Fruit fly (Drosophila melanogaster): Measurements from ENCODE around the gene CG5746.

CG5746 gene

DNA sequence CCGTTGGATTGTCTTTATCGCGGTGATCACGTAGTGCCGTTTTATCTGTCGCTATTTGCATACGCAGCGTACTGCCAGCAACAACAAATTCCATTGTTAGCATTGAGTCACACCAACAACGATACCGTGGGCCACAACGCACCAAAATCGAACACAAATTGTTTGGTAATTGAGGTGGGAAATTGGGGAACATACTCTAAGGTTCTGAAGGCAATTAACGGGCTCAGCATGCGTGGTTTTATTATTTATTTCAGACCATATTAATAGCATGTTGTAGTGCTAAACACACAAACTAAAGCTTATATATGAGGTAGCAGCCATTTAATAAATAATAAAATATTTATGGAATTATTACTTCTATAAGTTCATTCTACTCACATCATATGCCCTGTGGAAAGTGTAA, 50.1 kb downstream of the CG5746 start (continued):
- TF ChIP-seq Hr4 (GFP tag; optimal IDR thresholded peaks at IDR 0.05) (peak; percentile 14), Ets96B (tag; optimal IDR thresholded peaks at IDR 0.05) (peak; percentile 24), svp (GFP tag) (no peak), CG6808 (GFP tag; optimal IDR thresholded peaks at IDR 0.05) (peak; percentile 31), CG6854 (GFP tag; optimal IDR thresholded peaks at IDR 0.05) (no peak), Sox15 (GFP tag; optimal IDR thresholded peaks at IDR 0.05) (no peak), fd85E (GFP tag; optimal IDR thresholded peaks at IDR 0.05) (no peak), CG3919 (GFP tag; optimal IDR thresholded peaks at IDR 0.05) (peak; percentile 39), Eip78C (GFP tag) (peak; percentile 84), CG15336 (GFP tag; IDR thresholded peaks at IDR 0.05) (no peak), CG32006 (GFP tag; optimal IDR thresholded peaks at IDR 0.05) (peak; percentile 44), CG6163 (GFP tag; IDR thresholded peaks at IDR 0.05) (no peak; the same call in 2 of the 3 replicates), CG11902 (GFP tag; optimal IDR thresholded peaks at IDR 0.05) (no peak), achi (GFP tag; optimal IDR thresholded peaks at IDR 0.05) (peak; percentile 45), Hr39 (GFP tag; optimal IDR thresholded peaks at IDR 0.05) (peak; percentile 39), dsx (GFP tag; optimal IDR thresholded peaks at IDR 0.05; ENCODE audit: poor library complexity, severe bottlenecking) (no peak), fd59A (GFP tag; optimal IDR thresholded peaks at IDR 0.05) (peak; percentile 2), CG3032 (tag; optimal IDR thresholded peaks at IDR 0.05) (peak; percentile 19), CG16779 (tag; optimal IDR thresholded peaks at IDR 0.05) (no peak), spab (GFP tag; optimal IDR thresholded peaks at IDR 0.05) (no peak), ss (GFP tag; optimal IDR thresholded peaks at IDR 0.05) (peak in 1 of 2 experiments; percentile 31), topi (GFP tag; optimal IDR thresholded peaks at IDR 0.05) (peak; percentile 50), salr (GFP tag; optimal IDR thresholded peaks at IDR 0.05) (peak in 1 of 2 experiments; percentile 22), lz (GFP tag; optimal IDR thresholded peaks at IDR 0.05) (peak; percentile 34), vri (GFP tag; optimal IDR thresholded peaks at IDR 0.05) (peak; percentile 34), Sox14 (GFP tag; optimal IDR thresholded peaks at IDR 0.05) (peak; percentile 34), CG11294 (GFP tag; IDR thresholded peaks at IDR 0.05) (no peak), Met (GFP tag; optimal IDR thresholded peaks at IDR 0.05) (peak; percentile 54), CG11762 (GFP tag; optimal IDR thresholded peaks at IDR 0.05; ENCODE audit: insufficient read depth) (peak; percentile 7), net (GFP tag; optimal IDR thresholded peaks at IDR 0.05) (peak; percentile 37), Eip93F (GFP tag; optimal IDR thresholded peaks at IDR 0.05) (no peak), CG4318 (GFP tag; optimal IDR thresholded peaks at IDR 0.05) (peak; percentile 14), Gug (GFP tag; IDR thresholded peaks at IDR 0.05) (no peak)

DNA sequence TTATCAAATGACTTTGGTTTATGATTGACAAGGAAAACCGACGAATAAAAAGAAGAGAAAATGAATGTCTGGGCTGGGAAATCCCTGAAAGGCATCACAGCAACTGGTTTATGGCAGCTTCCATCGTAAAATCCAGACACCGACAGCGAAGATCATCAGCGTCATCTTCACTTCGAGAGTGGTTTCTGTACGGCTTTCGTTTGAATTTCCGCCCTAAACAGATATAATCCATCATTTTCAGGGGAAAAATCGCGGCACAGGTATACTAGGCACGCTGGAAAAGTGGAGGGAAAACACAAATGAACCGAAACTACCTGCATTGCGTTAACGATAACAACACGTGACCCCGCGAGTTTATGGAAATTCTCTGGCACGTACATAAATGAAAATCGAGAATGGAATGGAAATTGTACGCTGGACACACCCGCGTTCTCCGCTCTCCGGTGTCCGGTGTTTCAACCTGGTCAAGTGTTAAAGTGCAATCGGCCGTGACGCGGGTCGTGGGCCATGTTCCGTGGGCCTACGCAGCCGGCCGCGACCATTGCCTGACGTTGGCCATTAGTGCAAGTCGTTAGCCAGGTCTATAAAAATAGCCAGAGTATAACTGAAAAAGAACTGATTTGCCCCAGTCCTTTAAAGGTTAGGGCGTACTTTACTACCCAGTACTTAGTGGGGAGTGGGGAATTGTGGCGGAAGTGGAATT, 51.0 kb downstream of the CG5746 start:
- TF ChIP-seq CG6276 (GFP tag; optimal IDR thresholded peaks at IDR 0.05): no peak
- no peak for TF ChIP-seq salr (GFP tag; optimal IDR thresholded peaks at IDR 0.05)
- TF ChIP-seq cyc (GFP tag; optimal IDR thresholded peaks at IDR 0.05): no peak
- no peak for TF ChIP-seq net (GFP tag; optimal IDR thresholded peaks at IDR 0.05)
- no peak for TF ChIP-seq CG6163 (GFP tag; IDR thresholded peaks at IDR 0.05)
- TF ChIP-seq CG16779 (tag; optimal IDR thresholded peaks at IDR 0.05): no peak
- TF ChIP-seq Ets96B (tag; optimal IDR thresholded peaks at IDR 0.05): no peak
- TF ChIP-seq CG6792 (GFP tag; optimal IDR thresholded peaks at IDR 0.05): no peak
- TF ChIP-seq vri (GFP tag; optimal IDR thresholded peaks at IDR 0.05): no peak
- no peak for TF ChIP-seq CG15336 (GFP tag; IDR thresholded peaks at IDR 0.05)
- TF ChIP-seq Eip93F (GFP tag; optimal IDR thresholded peaks at IDR 0.05): no peak
- TF ChIP-seq Smox (GFP tag; optimal IDR thresholded peaks at IDR 0.05): no peak
- TF ChIP-seq pdm3 (GFP tag; optimal IDR thresholded peaks at IDR 0.05): no peak
- no peak for TF ChIP-seq Gug (GFP tag; IDR thresholded peaks at IDR 0.05)
- no peak for TF ChIP-seq CG6854 (GFP tag; optimal IDR thresholded peaks at IDR 0.05)
- no peak for TF ChIP-seq topi (GFP tag; optimal IDR thresholded peaks at IDR 0.05)
- TF ChIP-seq CG11762 (GFP tag; optimal IDR thresholded peaks at IDR 0.05; ENCODE audit: insufficient read depth): no peak
- TF ChIP-seq Sox15 (GFP tag; optimal IDR thresholded peaks at IDR 0.05): no peak

Data from whole organism, prepupa.